Worm (Caenorhabditis elegans) whole organism, L2 larva: ENCODE results near the gene srd-70.

Experiments
- ama-1 ChIP-seq: fragments of 150-350 bp; optimal IDR thresholded peaks from 2 replicates; lab custom pipeline; 2018; ENCODE audit warnings: inconsistent platforms
- dmd-4 ChIP-seq: sonication (generic microtip); optimal IDR thresholded peaks from 2 replicates; lab custom pipeline; 2017; ENCODE audit warnings: missing biosample characterization, missing genetic modification characterization
- elt-3 ChIP-seq: sonication (generic microtip); optimal IDR thresholded peaks from 2 replicates; lab custom pipeline; 2017; ENCODE audit warnings: missing biosample characterization, missing genetic modification characterization
- lin-11 ChIP-seq: fragments of 150-350 bp; sonication (generic microtip); optimal IDR thresholded peaks from 2 replicates; lab custom pipeline; 2014; ENCODE audit warnings: missing biosample characterization, missing genetic modification characterization, inconsistent platforms, mixed read lengths
- mab-5 ChIP-seq: fragments of 150-350 bp; optimal IDR thresholded peaks from 2 replicates; lab custom pipeline; 2014; ENCODE audit warnings: missing biosample characterization, missing genetic modification characterization
- skn-1 ChIP-seq: sonication (generic microtip); optimal IDR thresholded peaks from 2 replicates; lab custom pipeline; 2017; ENCODE audit warnings: missing biosample characterization, missing genetic modification characterization
- sma-3 ChIP-seq: sonication (generic microtip); optimal IDR thresholded peaks from 2 replicates; lab custom pipeline; 2016; ENCODE audit warnings: missing genetic modification reagents, missing genetic modification characterization, missing compliant biosample characterization
- ztf-11 ChIP-seq: sonication (generic microtip); optimal IDR thresholded peaks from 2 replicates; lab custom pipeline; 2017; ENCODE audit warnings: missing biosample characterization, missing genetic modification characterization

DNA sequence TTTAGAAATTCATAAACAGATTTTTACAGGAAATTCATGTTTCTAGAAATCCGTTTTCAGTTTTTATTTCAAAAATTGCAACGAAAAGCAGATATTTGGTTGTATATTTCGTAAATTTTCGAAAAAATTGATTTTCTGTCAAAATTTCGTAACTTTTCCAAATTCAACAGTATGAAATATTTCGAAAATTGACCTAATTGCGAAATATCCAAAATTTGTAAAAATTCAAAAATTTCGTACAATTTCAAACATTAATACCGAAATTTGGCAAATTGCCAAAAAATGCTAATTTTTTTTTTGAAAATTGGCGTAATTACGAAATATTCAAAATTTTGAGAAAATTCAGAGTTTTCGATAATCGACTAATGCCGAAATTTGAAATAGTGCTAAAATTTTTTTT is 40.0 kb upstream of the srd-70 start:
- TF ChIP-seq ztf-11 (tag; lab: Kevin White, UChicago): no peak
- TF ChIP-seq sma-3 (GFP tag; lab: Kevin White, UChicago): no peak
- no peak for TF ChIP-seq skn-1 (tag; lab: Kevin White, UChicago)
- no peak for TF ChIP-seq elt-3 (tag; lab: Kevin White, UChicago)
- TF ChIP-seq dmd-4 (tag; lab: Kevin White, UChicago): no peak
- no peak for TF ChIP-seq mab-5 (tag; lab: Kevin White, UChicago)
- no peak for TF ChIP-seq ama-1 (lab: Kevin White, UChicago)
- no peak for TF ChIP-seq lin-11 (tag; lab: Kevin White, UChicago)
